Comparison of ENCODE assay signal across 1 fruit fly cellular context in genomic region chr3R:25275276-25275675, dm6.
A peak's percentile ranks its signal among the peaks of the same experiment; 100 is the strongest.
TF ChIP-seq lines count a peak whose summit lies in the region.

No protein-coding gene starts in this region.

TF ChIP-seq in whole organism, embryonic, 481 proteins besides CTCF, POLR2A, EP300 and RAD21 (continued from another document):
- TF ChIP-seq Rx (GFP tag; IDR thresholded peaks at IDR 0.05; lab: Robert Waterston, UW) (no peak), CG2120 (GFP tag; optimal IDR thresholded peaks at IDR 0.05; lab: Kevin White, UChicago) (peak; percentile 29), HHEX (GFP tag; optimal IDR thresholded peaks at IDR 0.05; lab: Kevin White, UChicago) (peak; percentile 8), CG15514 (GFP tag; optimal IDR thresholded peaks at IDR 0.05; lab: Kevin White, UChicago) (peak; percentile 48), ewg (GFP tag; optimal IDR thresholded peaks at IDR 0.05; lab: Kevin White, UChicago) (no peak), CG2678 (tag; optimal IDR thresholded peaks at IDR 0.05; lab: Kevin White, UChicago) (peak; percentile 65), CG11504 (tag; optimal IDR thresholded peaks at IDR 0.05; lab: Kevin White, UChicago) (no peak), CG2875 (GFP tag; optimal IDR thresholded peaks at IDR 0.05; lab: Kevin White, UChicago) (no peak), H15 (GFP tag; IDR thresholded peaks at IDR 0.05; lab: Robert Waterston, UW) (no peak), Doc3 (GFP tag; IDR thresholded peaks at IDR 0.05; lab: Robert Waterston, UW; ENCODE audit: partially characterized antibody) (no peak), Taf1 (GFP tag; IDR thresholded peaks at IDR 0.05; lab: Robert Waterston, UW) (no peak), Meics (GFP tag; optimal IDR thresholded peaks at IDR 0.05; lab: Kevin White, UChicago) (peak; percentile 60), CG3995 (GFP tag; optimal IDR thresholded peaks at IDR 0.05; lab: Kevin White, UChicago) (no peak), br (optimal IDR thresholded peaks at IDR 0.05; lab: Kevin White, UChicago) (no peak), CG8359 (GFP tag; optimal IDR thresholded peaks at IDR 0.05; lab: Kevin White, UChicago; ENCODE audit: borderline replicate concordance) (no peak), shn (GFP tag; optimal IDR thresholded peaks at IDR 0.05; lab: Kevin White, UChicago) (no peak), dimm (GFP tag; IDR thresholded peaks at IDR 0.05; lab: Robert Waterston, UW) (no peak), psq (GFP tag; optimal IDR thresholded peaks at IDR 0.05; lab: Kevin White, UChicago) (no peak), CG11696 (GFP tag; IDR thresholded peaks at IDR 0.05; lab: Robert Waterston, UW) (no peak), CG7372 (GFP tag; IDR thresholded peaks at IDR 0.05; lab: Robert Waterston, UW) (peak; percentile 59), hkb (optimal IDR thresholded peaks at IDR 0.05; lab: Kevin White, UChicago) (no peak), hkb (GFP tag; IDR thresholded peaks at IDR 0.05; lab: Robert Waterston, UW) (peak; percentile 22; the same call in 1 of the 2 replicates), CG12769 (tag; optimal IDR thresholded peaks at IDR 0.05; lab: Kevin White, UChicago) (peak; percentile 42), CG34422 (GFP tag; IDR thresholded peaks at IDR 0.05; lab: Robert Waterston, UW) (no peak), lola (GFP tag; optimal IDR thresholded peaks at IDR 0.05; lab: Kevin White, UChicago) (no peak), sim (GFP tag; IDR thresholded peaks at IDR 0.05; lab: Robert Waterston, UW) (no peak), CG1233 (GFP tag; optimal IDR thresholded peaks at IDR 0.05; lab: Kevin White, UChicago) (peak; percentile 1), CG4328 (GFP tag; optimal IDR thresholded peaks at IDR 0.05; lab: Kevin White, UChicago) (no peak), Chrac-16 (GFP tag; optimal IDR thresholded peaks at IDR 0.05; lab: Kevin White, UChicago) (no peak), crp (GFP tag; optimal IDR thresholded peaks at IDR 0.05; lab: Kevin White, UChicago) (no peak), CG11723 (GFP tag; optimal IDR thresholded peaks at IDR 0.05; lab: Kevin White, UChicago) (no peak), caup (GFP tag; optimal IDR thresholded peaks at IDR 0.05; lab: Kevin White, UChicago; ENCODE audit: severe bottlenecking) (peak; percentile 65), wdn (GFP tag; IDR thresholded peaks at IDR 0.05; lab: Robert Waterston, UW) (no peak), CG10543 (GFP tag; optimal IDR thresholded peaks at IDR 0.05; lab: Kevin White, UChicago) (peak; percentile 48), vfl (GFP tag; optimal IDR thresholded peaks at IDR 0.05; lab: Kevin White, UChicago) (no peak), CG18599 (GFP tag; optimal IDR thresholded peaks at IDR 0.05; lab: Kevin White, UChicago) (peak; percentile 68), Dek (tag; optimal IDR thresholded peaks at IDR 0.05; lab: Kevin White, UChicago) (peak; percentile 38), so (GFP tag; IDR thresholded peaks at IDR 0.05; lab: Robert Waterston, UW) (no peak), Vsx1 (GFP tag; optimal IDR thresholded peaks at IDR 0.05; lab: Kevin White, UChicago) (no peak), HLH54F (GFP tag; optimal IDR thresholded peaks at IDR 0.05; lab: Kevin White, UChicago) (no peak), CG31224 (GFP tag; IDR thresholded peaks at IDR 0.05; lab: Robert Waterston, UW) (no peak), CG17568 (GFP tag; optimal IDR thresholded peaks at IDR 0.05; lab: Kevin White, UChicago) (peak; percentile 58), CG1024 (GFP tag; IDR thresholded peaks at IDR 0.05; lab: Robert Waterston, UW) (no peak), chm (GFP tag; IDR thresholded peaks at IDR 0.05; lab: Robert Waterston, UW) (no peak), CG6765 (GFP tag; optimal IDR thresholded peaks at IDR 0.05; lab: Kevin White, UChicago) (peak; percentile 68), CG12104 (GFP tag; optimal IDR thresholded peaks at IDR 0.05; lab: Kevin White, UChicago) (peak; percentile 35), danr (GFP tag; IDR thresholded peaks at IDR 0.05; lab: Robert Waterston, UW) (no peak), CG6813 (GFP tag; optimal IDR thresholded peaks at IDR 0.05; lab: Kevin White, UChicago) (peak; percentile 25), Sry-δ (GFP tag; optimal IDR thresholded peaks at IDR 0.05; lab: Kevin White, UChicago) (no peak), CG14441 (GFP tag; IDR thresholded peaks at IDR 0.05; lab: Robert Waterston, UW) (no peak; the same call in 1 of the 2 replicates), Fer3 (tag; optimal IDR thresholded peaks at IDR 0.05; lab: Kevin White, UChicago) (peak; percentile 54), CG10654 (GFP tag; optimal IDR thresholded peaks at IDR 0.05; lab: Kevin White, UChicago) (no peak), CG17385 (GFP tag; optimal IDR thresholded peaks at IDR 0.05; lab: Kevin White, UChicago) (peak; percentile 22), CG10462 (GFP tag; optimal IDR thresholded peaks at IDR 0.05; lab: Kevin White, UChicago) (no peak), rib (GFP tag; IDR thresholded peaks at IDR 0.05; lab: Robert Waterston, UW) (no peak), kni (GFP tag; optimal IDR thresholded peaks at IDR 0.05; lab: Kevin White, UChicago) (no peak), salm (tag; optimal IDR thresholded peaks at IDR 0.05; lab: Kevin White, UChicago) (peak; percentile 10), CG13296 (GFP tag; optimal IDR thresholded peaks at IDR 0.05; lab: Kevin White, UChicago) (peak; percentile 81), tap (tag; optimal IDR thresholded peaks at IDR 0.05; lab: Kevin White, UChicago) (no peak), CrebB (tag; optimal IDR thresholded peaks at IDR 0.05; lab: Kevin White, UChicago) (peak; percentile 60), ftz-f1 (GFP tag; optimal IDR thresholded peaks at IDR 0.05; lab: Kevin White, UChicago) (no peak), tll (GFP tag; optimal IDR thresholded peaks at IDR 0.05; lab: Kevin White, UChicago) (no peak), CG4854 (GFP tag; optimal IDR thresholded peaks at IDR 0.05; lab: Kevin White, UChicago) (no peak), CG8924 (tag; optimal IDR thresholded peaks at IDR 0.05; lab: Kevin White, UChicago) (peak; percentile 27), CG43689 (GFP tag; IDR thresholded peaks at IDR 0.05; lab: Robert Waterston, UW) (no peak), eyg (GFP tag; optimal IDR thresholded peaks at IDR 0.05; lab: Kevin White, UChicago) (peak; percentile 14), CG9215 (GFP tag; IDR thresholded peaks at IDR 0.05; lab: Robert Waterston, UW) (no peak), scrt (GFP tag; optimal IDR thresholded peaks at IDR 0.05; lab: Kevin White, UChicago) (peak; percentile 55), CG3281 (GFP tag; optimal IDR thresholded peaks at IDR 0.05; lab: Kevin White, UChicago) (peak; percentile 50), CG7963 (GFP tag; IDR thresholded peaks at IDR 0.05; lab: Robert Waterston, UW; ENCODE audit: partially characterized antibody) (no peak), CG15269 (tag; optimal IDR thresholded peaks at IDR 0.05; lab: Kevin White, UChicago) (peak; percentile 55), Med (GFP tag; lab: Kevin White, UChicago) (peak; percentile 67), CG12071 (GFP tag; optimal IDR thresholded peaks at IDR 0.05; lab: Kevin White, UChicago) (peak; percentile 44), CG13424 (tag; optimal IDR thresholded peaks at IDR 0.05; lab: Kevin White, UChicago) (peak; percentile 36), sr (GFP tag; IDR thresholded peaks at IDR 0.05; lab: Robert Waterston, UW) (no peak), bcd (GFP tag; optimal IDR thresholded peaks at IDR 0.05; lab: Kevin White, UChicago) (no peak), MTF-1 (GFP tag; optimal IDR thresholded peaks at IDR 0.05; lab: Kevin White, UChicago; ENCODE audit: borderline replicate concordance) (peak; percentile 6), BtbVII (GFP tag; optimal IDR thresholded peaks at IDR 0.05; lab: Kevin White, UChicago) (peak; percentile 66), abd-A (tag; optimal IDR thresholded peaks at IDR 0.05; lab: Kevin White, UChicago) (no peak), GATAe (GFP tag; conservative IDR thresholded peaks at IDR 0.05; lab: Robert Waterston, UW) (0 out of 2 replicates have a peak, but pooled peaks have one; percentile 9), Hmr (GFP tag; optimal IDR thresholded peaks at IDR 0.05; lab: Kevin White, UChicago) (peak; percentile 75), B-H2 (GFP tag; optimal IDR thresholded peaks at IDR 0.05; lab: Kevin White, UChicago) (peak; percentile 36), NC2α (GFP tag; optimal IDR thresholded peaks at IDR 0.05; lab: Kevin White, UChicago) (no peak), Gug (GFP tag; IDR thresholded peaks at IDR 0.05; lab: Robert Waterston, UW) (no peak), CG6272 (GFP tag; IDR thresholded peaks at IDR 0.05; lab: Robert Waterston, UW) (no peak), tup (GFP tag; optimal IDR thresholded peaks at IDR 0.05; lab: Kevin White, UChicago) (no peak), sug (tag; optimal IDR thresholded peaks at IDR 0.05; lab: Kevin White, UChicago) (peak; percentile 77), tio (GFP tag; optimal IDR thresholded peaks at IDR 0.05; lab: Kevin White, UChicago) (no peak), CG16815 (GFP tag; optimal IDR thresholded peaks at IDR 0.05; lab: Kevin White, UChicago) (no peak), CG34376 (GFP tag; optimal IDR thresholded peaks at IDR 0.05; lab: Kevin White, UChicago) (peak; percentile 47), schlank (tag; optimal IDR thresholded peaks at IDR 0.05; lab: Kevin White, UChicago) (peak; percentile 34), CG11093 (GFP tag; IDR thresholded peaks at IDR 0.05; lab: Robert Waterston, UW) (no peak), Blimp-1 (GFP tag; optimal IDR thresholded peaks at IDR 0.05; lab: Kevin White, UChicago) (no peak), Dip2 (GFP tag; IDR thresholded peaks at IDR 0.05; lab: Robert Waterston, UW) (no peak), CG14014 (GFP tag; IDR thresholded peaks at IDR 0.05; lab: Robert Waterston, UW) (peak; percentile 37; the same call in 1 of the 2 replicates), CG2202 (tag; optimal IDR thresholded peaks at IDR 0.05; lab: Kevin White, UChicago) (no peak), NK7.1 (GFP tag; optimal IDR thresholded peaks at IDR 0.05; lab: Kevin White, UChicago) (no peak), CG8388 (GFP tag; optimal IDR thresholded peaks at IDR 0.05; lab: Kevin White, UChicago) (no peak), Nf-YC (tag; optimal IDR thresholded peaks at IDR 0.05; lab: Kevin White, UChicago) (peak; percentile 32), al (GFP tag; IDR thresholded peaks at IDR 0.05; lab: Robert Waterston, UW) (no peak), mam (GFP tag; optimal IDR thresholded peaks at IDR 0.05; lab: Kevin White, UChicago) (no peak), NFAT (GFP tag; IDR thresholded peaks at IDR 0.05; lab: Robert Waterston, UW) (no peak), Hand (GFP tag; optimal IDR thresholded peaks at IDR 0.05; lab: Kevin White, UChicago) (peak; percentile 52), CG10267 (tag; optimal IDR thresholded peaks at IDR 0.05; lab: Kevin White, UChicago) (no peak), CG32767 (GFP tag; IDR thresholded peaks at IDR 0.05; lab: Robert Waterston, UW) (no peak), CG2712 (tag; optimal IDR thresholded peaks at IDR 0.05; lab: Kevin White, UChicago) (no peak), lab (GFP tag; optimal IDR thresholded peaks at IDR 0.05; lab: Kevin White, UChicago) (peak; percentile 81), Adf1 (GFP tag; IDR thresholded peaks at IDR 0.05; lab: Robert Waterston, UW) (no peak), CG31365 (tag; optimal IDR thresholded peaks at IDR 0.05; lab: Kevin White, UChicago) (peak; percentile 10), unpg (GFP tag; optimal IDR thresholded peaks at IDR 0.05; lab: Kevin White, UChicago) (peak; percentile 1), NfI (GFP tag; optimal IDR thresholded peaks at IDR 0.05; lab: Kevin White, UChicago) (no peak), CG17612 (GFP tag; IDR thresholded peaks at IDR 0.05; lab: Robert Waterston, UW) (no peak), dmrt99B (tag; optimal IDR thresholded peaks at IDR 0.05; lab: Kevin White, UChicago) (no peak), Opbp (GFP tag; IDR thresholded peaks at IDR 0.05; lab: Robert Waterston, UW; ENCODE audit: partially characterized antibody) (no peak), Elba2 (GFP tag; optimal IDR thresholded peaks at IDR 0.05; lab: Kevin White, UChicago) (no peak), CG8089 (GFP tag; optimal IDR thresholded peaks at IDR 0.05; lab: Kevin White, UChicago) (no peak), sd (tag; optimal IDR thresholded peaks at IDR 0.05; lab: Kevin White, UChicago) (no peak), odd (GFP tag; optimal IDR thresholded peaks at IDR 0.05; lab: Kevin White, UChicago) (peak; percentile 61), mirr (GFP tag; optimal IDR thresholded peaks at IDR 0.05; lab: Kevin White, UChicago) (peak; percentile 69), CG2129 (GFP tag; IDR thresholded peaks at IDR 0.05; lab: Robert Waterston, UW; ENCODE audit: partially characterized antibody) (no peak), CG7556 (GFP tag; optimal IDR thresholded peaks at IDR 0.05; lab: Kevin White, UChicago) (no peak), B-H1 (GFP tag; IDR thresholded peaks at IDR 0.05; lab: Robert Waterston, UW) (no peak), grau (tag; optimal IDR thresholded peaks at IDR 0.05; lab: Kevin White, UChicago) (peak; percentile 15), slp2 (GFP tag; optimal IDR thresholded peaks at IDR 0.05; lab: Kevin White, UChicago) (no peak), ara (GFP tag; IDR thresholded peaks at IDR 0.05; lab: Robert Waterston, UW) (no peak)
